Worm (Caenorhabditis elegans) whole organism, young adult: ENCODE data around the gene tomm-70.
A peak's percentile ranks its signal among the peaks of the same experiment; 100 is the strongest.

Experiments
- C06A6.2 ChIP-seq: fragments of 200-800 bp; sonication (Bioruptor generic); conservative IDR thresholded peaks from 2 replicates; pipeline ENCODE4 v1.3.6; 2022; ENCODE audit warnings: missing genetic modification characterization, missing compliant biosample characterization
- F10E7.11 ChIP-seq: sonication (generic microtip); optimal IDR thresholded peaks from 2 replicates; lab custom pipeline; 2017; ENCODE audit warnings: mild to moderate bottlenecking, missing genetic modification characterization, moderate library complexity, missing compliant biosample characterization
- F23B12.7 ChIP-seq: sonication (generic microtip); optimal IDR thresholded peaks from 2 replicates; lab custom pipeline; 2017; ENCODE audit warnings: missing genetic modification characterization, mild to moderate bottlenecking, missing compliant biosample characterization, antibody characterized with exemption, moderate library complexity; ENCODE audit not compliant: insufficient read depth
- F39B2.1 ChIP-seq: fragments of 200-800 bp; sonication (Bioruptor generic); IDR thresholded peaks from 2 replicates; pipeline ENCODE4 v1.3.6; 2022; ENCODE audit warnings: missing genetic modification reagents, missing genetic modification characterization, missing compliant biosample characterization
- F55B11.4 ChIP-seq: sonication (generic microtip); optimal IDR thresholded peaks from 2 replicates; lab custom pipeline; 2016; ENCODE audit warnings: missing compliant biosample characterization, missing genetic modification characterization, borderline replicate concordance; ENCODE audit not compliant: insufficient read depth
- atf-7 ChIP-seq: sonication (generic microtip); optimal IDR thresholded peaks from 2 replicates; lab custom pipeline; 2017; ENCODE audit warnings: mild to moderate bottlenecking, missing genetic modification characterization, missing compliant biosample characterization
- attf-3 ChIP-seq: fragments of 200-800 bp; sonication (Bioruptor generic); conservative IDR thresholded peaks from 2 replicates; pipeline ENCODE4 v1.3.6; 2022; ENCODE audit warnings: missing genetic modification reagents, missing genetic modification characterization, missing compliant biosample characterization
- attf-5 ChIP-seq: fragments of 200-800 bp; sonication (Bioruptor generic); optimal IDR thresholded peaks from 2 replicates; lab custom pipeline; 2018; ENCODE audit warnings: mild to moderate bottlenecking, missing genetic modification characterization, missing compliant biosample characterization
- bed-2 ChIP-seq: fragments of 200-800 bp; sonication (Bioruptor generic); IDR thresholded peaks from 2 replicates; pipeline ENCODE4 v1.3.6; 2022; ENCODE audit warnings: missing genetic modification reagents, missing genetic modification characterization, missing compliant biosample characterization
- cebp-1 ChIP-seq, 2 experiments: fragments of 200-800 bp in 1 of 2; sonication (Bioruptor generic) in 1 of 2; sonication (generic microtip) in 1 of 2; IDR thresholded peaks in 1 of 2; optimal IDR thresholded peaks in 1 of 2; 2 replicates each; pipeline versions ENCODE4 v1.3.6 to Lab custom; 2017 to 2022; ENCODE audit warnings: missing compliant biosample characterization in 2 of 2, missing genetic modification characterization in 2 of 2, mild to moderate bottlenecking in 1 of 2, missing genetic modification reagents in 1 of 2, moderate library complexity in 1 of 2
- cebp-2 ChIP-seq: fragments of 200-800 bp; sonication (Bioruptor generic); IDR thresholded peaks from 2 replicates; pipeline ENCODE4 v1.3.6; 2022; ENCODE audit warnings: missing genetic modification characterization, missing compliant biosample characterization
- ceh-79 ChIP-seq: sonication (generic microtip); optimal IDR thresholded peaks from 2 replicates; lab custom pipeline; 2017; ENCODE audit warnings: mild to moderate bottlenecking, missing genetic modification characterization, missing compliant biosample characterization
- dpff-1 ChIP-seq: sonication (generic microtip); optimal IDR thresholded peaks from 2 replicates; lab custom pipeline; 2017; ENCODE audit warnings: mild to moderate bottlenecking, missing genetic modification characterization, missing compliant biosample characterization
- gei-17 ChIP-seq: fragments of 200-800 bp; sonication (Bioruptor generic); optimal IDR thresholded peaks from 2 replicates; lab custom pipeline; 2018; ENCODE audit warnings: mild to moderate bottlenecking, missing genetic modification characterization, missing compliant biosample characterization
- hlh-12 ChIP-seq: sonication (generic microtip); optimal IDR thresholded peaks from 2 replicates; lab custom pipeline; 2016; ENCODE audit warnings: missing genetic modification characterization, missing compliant biosample characterization
- hmg-20 ChIP-seq: fragments of 200-800 bp; sonication (Bioruptor generic); IDR thresholded peaks from 2 replicates; pipeline ENCODE4 v1.3.6; 2022; ENCODE audit warnings: missing genetic modification reagents, missing genetic modification characterization, missing compliant biosample characterization
- let-607 ChIP-seq, 2 experiments: fragments of 200-800 bp in 1 of 2; sonication (Bioruptor generic) in 1 of 2; sonication (generic microtip) in 1 of 2; optimal IDR thresholded peaks; 2 replicates each; lab custom pipeline; 2016 to 2018; ENCODE audit warnings: mild to moderate bottlenecking in 2 of 2, missing compliant biosample characterization in 2 of 2, missing genetic modification characterization in 2 of 2, moderate library complexity in 2 of 2, missing genotype in 1 of 2
- lin-35 ChIP-seq, 3 experiments: fragments of 150-350 bp in 2 of 3; sonication (generic microtip) in 1 of 3; optimal IDR thresholded peaks; 2 replicates each; lab custom pipeline; 2014 to 2018; ENCODE audit warnings: missing biosample characterization in 3 of 3, missing genetic modification characterization in 3 of 3, missing genetic modification reagents in 3 of 3
- lin-54 ChIP-seq: fragments of 200-800 bp; sonication (Bioruptor generic); optimal IDR thresholded peaks from 2 replicates; lab custom pipeline; 2018; ENCODE audit warnings: mild to moderate bottlenecking, missing genetic modification characterization, missing compliant biosample characterization
- lsl-1 ChIP-seq: fragments of 200-800 bp; sonication (Bioruptor generic); optimal IDR thresholded peaks from 2 replicates; lab custom pipeline; 2018; ENCODE audit warnings: mild to moderate bottlenecking, missing genetic modification characterization, moderate library complexity, missing compliant biosample characterization
- nhr-27 ChIP-seq: fragments of 200-800 bp; sonication (Bioruptor generic); optimal IDR thresholded peaks from 2 replicates; lab custom pipeline; 2018; ENCODE audit warnings: mild to moderate bottlenecking, missing genetic modification characterization, moderate library complexity, missing compliant biosample characterization
- nhr-80 ChIP-seq: sonication (generic microtip); optimal IDR thresholded peaks from 2 replicates; lab custom pipeline; 2016; ENCODE audit warnings: missing genetic modification characterization, missing compliant biosample characterization
- pbrm-1 ChIP-seq: fragments of 200-800 bp; sonication (Bioruptor generic); IDR thresholded peaks from 2 replicates; pipeline ENCODE4 v1.3.6; 2022; ENCODE audit warnings: missing genetic modification reagents, missing genetic modification characterization, missing compliant biosample characterization
- pha-4 ChIP-seq: fragments of 150-350 bp; sonication (generic microtip); optimal IDR thresholded peaks from 2 replicates; lab custom pipeline; 2014; ENCODE audit warnings: missing biosample characterization, missing genetic modification reagents, missing genetic modification characterization
- repo-1 ChIP-seq: sonication (generic microtip); optimal IDR thresholded peaks from 2 replicates; lab custom pipeline; 2017; ENCODE audit warnings: mild to moderate bottlenecking, missing genetic modification characterization, missing compliant biosample characterization
- snpc-1.3 ChIP-seq: sonication (generic microtip); optimal IDR thresholded peaks from 2 replicates; lab custom pipeline; 2017; ENCODE audit warnings: missing genetic modification characterization, mild to moderate bottlenecking, missing compliant biosample characterization, antibody characterized with exemption, moderate library complexity, missing genotype, missing genetic modification reagents; ENCODE audit not compliant: insufficient read depth
- snpc-4 ChIP-seq, 5 experiments: fragments of 150-350 bp in 1 of 5; sonication (generic microtip) in 4 of 5; optimal IDR thresholded peaks; 2 replicates each; lab custom pipeline; 2014 to 2018; ENCODE audit warnings: missing genetic modification characterization in 5 of 5, missing biosample characterization in 3 of 5, antibody characterized with exemption in 2 of 5, mild to moderate bottlenecking in 2 of 5, missing compliant biosample characterization in 2 of 5, missing genotype in 2 of 5, moderate library complexity in 2 of 5, missing genetic modification reagents in 1 of 5
- somi-1 ChIP-seq: fragments of 200-800 bp; sonication (Bioruptor generic); optimal IDR thresholded peaks from 2 replicates; lab custom pipeline; 2018; ENCODE audit warnings: mild to moderate bottlenecking, missing genetic modification characterization, missing compliant biosample characterization
- unc-130 ChIP-seq: sonication (generic microtip); optimal IDR thresholded peaks from 2 replicates; lab custom pipeline; 2016; ENCODE audit warnings: missing genetic modification reagents, missing genetic modification characterization, missing compliant biosample characterization
- unc-62 ChIP-seq: fragments of 150-350 bp; optimal IDR thresholded peaks from 2 replicates; lab custom pipeline; 2014; ENCODE audit warnings: missing biosample characterization, missing genetic modification reagents, missing genetic modification characterization
- zfh-2 ChIP-seq: fragments of 200-800 bp; sonication (Bioruptor generic); conservative IDR thresholded peaks from 2 replicates; pipeline ENCODE4 v1.3.6; 2022; ENCODE audit warnings: missing genetic modification reagents, missing genetic modification characterization, missing compliant biosample characterization
- zim-3 ChIP-seq: sonication (generic microtip); optimal IDR thresholded peaks from 2 replicates; lab custom pipeline; 2017; ENCODE audit warnings: mild to moderate bottlenecking, missing genetic modification characterization, moderate library complexity, missing compliant biosample characterization
- ztf-28 ChIP-seq: fragments of 200-800 bp; sonication (Bioruptor generic); IDR thresholded peaks from 2 replicates; pipeline ENCODE4 v1.3.6; 2022; ENCODE audit warnings: missing genetic modification reagents, missing genetic modification characterization, missing compliant biosample characterization

The tomm-70 gene

ce11 chrIII:8733667-8734066 is 20.9 kb downstream of the tomm-70 start:
- TF ChIP-seq let-607 (tag; optimal IDR thresholded peaks at IDR 0.05; lab: Kevin White, UChicago), result peak in 1 of 2 experiments; percentile 42
- no peak for TF ChIP-seq zim-3
- TF ChIP-seq F39B2.1 (GFP tag; lab: Robert Waterston, UW), result no peak
- TF ChIP-seq nhr-27, result no peak
- TF ChIP-seq lin-54 (GFP tag; lab: Kevin White, UChicago), result peak; percentile 6
- peak; percentile 35 for TF ChIP-seq nhr-80 (tag; lab: Kevin White, UChicago)
- no peak for TF ChIP-seq atf-7 (tag; lab: Kevin White, UChicago)
- no peak for TF ChIP-seq zfh-2 (GFP tag; lab: Robert Waterston, UW)
- TF ChIP-seq snpc-1.3 (tag; lab: Kevin White, UChicago), result peak; percentile 1
- TF ChIP-seq dpff-1 (tag; lab: Kevin White, UChicago), result no peak
- TF ChIP-seq cebp-1 (GFP tag; IDR thresholded peaks at IDR 0.05; lab: Robert Waterston, UW), result no peak
- TF ChIP-seq cebp-1 (tag; optimal IDR thresholded peaks at IDR 0.05; lab: Kevin White, UChicago), result no peak
- TF ChIP-seq unc-62 (GFP tag; lab: Kevin White, UChicago), result peak; percentile 55
- no peak for TF ChIP-seq bed-2 (GFP tag; lab: Robert Waterston, UW)
- no peak for TF ChIP-seq gei-17
- no peak for TF ChIP-seq attf-3 (GFP tag; lab: Robert Waterston, UW)

- TF ChIP-seq pbrm-1 (GFP tag; lab: Robert Waterston, UW) (no peak), F10E7.11 (no peak), cebp-1 (GFP tag; IDR thresholded peaks at IDR 0.05; lab: Robert Waterston, UW) (peak; percentile 36; the same call in 1 of the 2 replicates), cebp-1 (tag; optimal IDR thresholded peaks at IDR 0.05; lab: Kevin White, UChicago) (peak; percentile 54), ztf-28 (GFP tag; lab: Robert Waterston, UW) (no peak), lsl-1 (no peak), somi-1 (GFP tag; lab: Kevin White, UChicago) (peak; percentile 26), pha-4 (tag; lab: Kevin White, UChicago) (peak; percentile 70), F55B11.4 (tag; lab: Kevin White, UChicago) (no peak), ceh-79 (tag; lab: Kevin White, UChicago) (no peak), hmg-20 (no peak)
Measured at ce11 chrIII:8733237-8733636, 21.3 kb downstream of the tomm-70 start.

ce11 chrIII:8731973-8732372 is 22.6 kb downstream of the tomm-70 start:
- TF ChIP-seq somi-1 (GFP tag; lab: Kevin White, UChicago) (peak; percentile 8), snpc-4 (GFP tag; optimal IDR thresholded peaks at IDR 0.05; lab: Kevin White, UChicago) (no peak), snpc-4 (tag; optimal IDR thresholded peaks at IDR 0.05; lab: Kevin White, UChicago) (no peak), unc-130 (GFP tag; lab: Kevin White, UChicago) (no peak), C06A6.2 (GFP tag; lab: Robert Waterston, UW) (peak; percentile 49; the same call in 1 of the 2 replicates)

- TF ChIP-seq cebp-2 (GFP tag; lab: Robert Waterston, UW) (no peak), lin-35 (GFP tag; optimal IDR thresholded peaks at IDR 0.05; lab: Kevin White, UChicago) (no peak), F23B12.7 (tag; lab: Kevin White, UChicago) (no peak), attf-5 (GFP tag; lab: Kevin White, UChicago) (no peak), hlh-12 (tag; lab: Kevin White, UChicago) (no peak), repo-1 (tag; lab: Kevin White, UChicago) (no peak), lin-54 (GFP tag; lab: Kevin White, UChicago) (no peak)
- TF ChIP-seq, all 124 proteins: peak for 0
Measured at ce11 chrIII:8731310-8731709, 23.2 kb downstream of the tomm-70 start, which contains the start of gene ZK370.4. Gene ZK370.4 (minus strand): TSS chrIII:8731410.
